Worm (Caenorhabditis elegans) whole organism, late embryonic: ENCODE data around the gene pdi-1.

Source experiments
- C38D4.7 ChIP-seq: fragments of 200-800 bp; sonication (Bioruptor generic); optimal IDR thresholded peaks from 2 replicates; lab custom pipeline; 2018; ENCODE audit warnings: mild to moderate bottlenecking, missing genetic modification characterization, moderate library complexity, missing compliant biosample characterization
- K02D7.2 ChIP-seq: sonication (generic microtip); optimal IDR thresholded peaks from 2 replicates; lab custom pipeline; 2017; ENCODE audit warnings: mild to moderate bottlenecking, missing genetic modification characterization, missing compliant biosample characterization
- ama-1 ChIP-seq: fragments of 150-350 bp; optimal IDR thresholded peaks from 2 replicates; lab custom pipeline; 2014
- ceh-22 ChIP-seq: sonication (generic microtip); optimal IDR thresholded peaks from 2 replicates; lab custom pipeline; 2017; ENCODE audit warnings: missing biosample characterization, missing genetic modification characterization
- ceh-48 ChIP-seq: sonication (generic microtip); optimal IDR thresholded peaks from 2 replicates; lab custom pipeline; 2016; ENCODE audit warnings: missing genetic modification characterization, inconsistent platforms, missing compliant biosample characterization
- ceh-9 ChIP-seq: sonication (generic microtip); optimal IDR thresholded peaks from 2 replicates; lab custom pipeline; 2016; ENCODE audit warnings: mild to moderate bottlenecking, missing genetic modification characterization, inconsistent platforms, missing compliant biosample characterization
- ets-4 ChIP-seq: sonication (generic microtip); optimal IDR thresholded peaks from 2 replicates; lab custom pipeline; 2016; ENCODE audit warnings: missing genetic modification characterization, missing compliant biosample characterization
- sox-4 ChIP-seq: sonication (generic microtip); optimal IDR thresholded peaks from 2 replicates; lab custom pipeline; 2017; ENCODE audit warnings: mild to moderate bottlenecking, missing genetic modification characterization, inconsistent platforms, missing compliant biosample characterization
- tbx-2 ChIP-seq: sonication (generic microtip); optimal IDR thresholded peaks from 2 replicates; lab custom pipeline; 2016; ENCODE audit warnings: missing genetic modification characterization, missing compliant biosample characterization
- ztf-16 ChIP-seq: sonication (generic microtip); optimal IDR thresholded peaks from 2 replicates; lab custom pipeline; 2017; ENCODE audit warnings: missing genetic modification characterization, missing compliant biosample characterization

ce11 chrIII:3692516-3692915 is 8.7 kb downstream of the pdi-1 start:
- TF ChIP-seq C38D4.7 (GFP tag; lab: Kevin White, UChicago) (no peak), sox-4 (no peak), ama-1 (lab: Kevin White, UChicago) (no peak), ceh-48 (tag; lab: Kevin White, UChicago) (no peak), ceh-9 (tag; lab: Kevin White, UChicago) (no peak), ets-4 (tag; lab: Kevin White, UChicago) (no peak), tbx-2 (tag; lab: Kevin White, UChicago) (no peak), ceh-22 (tag; lab: Kevin White, UChicago) (no peak), ztf-16 (no peak), K02D7.2 (tag; lab: Kevin White, UChicago) (no peak)
